Worm (Caenorhabditis elegans): ENCODE results near the gene C13A10.2.

ce11 chrII:1344524-1345119, 13.2 kb downstream of the C13A10.2 start:
- TF ChIP-seq egl-5 (tag; optimal IDR thresholded peaks at IDR 0.05): no peak
- TF ChIP-seq mdl-1 (tag; optimal IDR thresholded peaks at IDR 0.05): no peak
- TF ChIP-seq ama-1 (optimal IDR thresholded peaks at IDR 0.05): no peak
- TF ChIP-seq unc-62 (GFP tag; optimal IDR thresholded peaks at IDR 0.05): peak; percentile 29
- no peak for TF ChIP-seq ceh-9 (tag; optimal IDR thresholded peaks at IDR 0.05)
- no peak for TF ChIP-seq elt-1 (tag; optimal IDR thresholded peaks at IDR 0.05)
- TF ChIP-seq ZK546.5 (tag; optimal IDR thresholded peaks at IDR 0.05): no peak
- no peak for TF ChIP-seq fos-1 (tag; optimal IDR thresholded peaks at IDR 0.05)
- no peak for TF ChIP-seq ceh-82 (tag; optimal IDR thresholded peaks at IDR 0.05)
- TF ChIP-seq ztf-11 (tag; optimal IDR thresholded peaks at IDR 0.05): no peak

Measured in whole organism, L3 larva.